Worm (Caenorhabditis elegans): ENCODE results near the gene F21A3.4.

F21A3.4 gene

DNA sequence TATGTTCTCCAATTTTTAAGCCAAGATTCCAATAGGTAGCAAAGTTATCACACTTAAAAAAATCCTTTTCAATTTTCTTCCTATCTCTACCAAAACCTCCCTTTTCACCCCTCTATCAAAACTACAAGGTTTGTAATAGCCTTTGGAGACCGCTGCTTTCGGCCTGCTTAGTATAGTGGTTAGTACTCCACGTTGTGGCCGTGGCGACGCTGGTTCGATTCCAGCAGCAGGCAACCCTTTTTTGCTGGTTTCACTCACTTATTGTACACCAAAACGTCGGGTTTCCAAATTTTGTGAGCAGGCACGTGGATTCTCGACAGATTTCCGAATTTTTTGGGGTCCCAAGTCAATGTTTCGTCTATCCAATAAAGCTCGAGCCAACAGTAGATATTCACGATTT lies 17.4 kb downstream of the F21A3.4 start:
- no peak for TF ChIP-seq F49E8.2 (tag; optimal IDR thresholded peaks at IDR 0.05; ENCODE audit: borderline replicate concordance)
- TF ChIP-seq lsy-2 (tag; optimal IDR thresholded peaks at IDR 0.05), result peak in 1 of 2 experiments; percentile 25
- TF ChIP-seq ceh-82 (tag; optimal IDR thresholded peaks at IDR 0.05), result no peak
- TF ChIP-seq T26A8.4 (GFP tag; IDR thresholded peaks at IDR 0.05), result peak; percentile 56
- no peak for TF ChIP-seq daf-12 (tag; optimal IDR thresholded peaks at IDR 0.05)
- TF ChIP-seq php-3 (GFP tag; IDR thresholded peaks at IDR 0.05), result no peak
- TF ChIP-seq zfp-3 (GFP tag; conservative IDR thresholded peaks at IDR 0.05), result no peak
- no peak for TF ChIP-seq F37D6.2 (tag; optimal IDR thresholded peaks at IDR 0.05)
- TF ChIP-seq skn-1 (tag; optimal IDR thresholded peaks at IDR 0.05), result no peak
- no peak for TF ChIP-seq mxl-3 (GFP tag; optimal IDR thresholded peaks at IDR 0.05)
- TF ChIP-seq pqm-1 (tag; optimal IDR thresholded peaks at IDR 0.05), result no peak
- no peak for TF ChIP-seq nhr-111 (GFP tag; optimal IDR thresholded peaks at IDR 0.05)
- TF ChIP-seq mes-2 (tag; optimal IDR thresholded peaks at IDR 0.05; ENCODE audit: poor library complexity, severe bottlenecking), result peak; percentile 68
- no peak for TF ChIP-seq jun-1 (tag; optimal IDR thresholded peaks at IDR 0.05)
- peak in 1 of 2 experiments; percentile 96 for TF ChIP-seq unc-62 (GFP tag; optimal IDR thresholded peaks at IDR 0.05 in 1 of 2)
- TF ChIP-seq unc-62 (tag; optimal IDR thresholded peaks at IDR 0.05), result no peak
- TF ChIP-seq Y105C5A.15 (GFP tag; IDR thresholded peaks at IDR 0.05), result 0 out of 2 replicates have a peak, but pooled peaks have one; percentile 28
- peak; percentile 11 for TF ChIP-seq hlh-11 (tag; optimal IDR thresholded peaks at IDR 0.05)
- TF ChIP-seq ZK337.2 (GFP tag; IDR thresholded peaks at IDR 0.05), result no peak
- TF ChIP-seq unc-39 (tag; optimal IDR thresholded peaks at IDR 0.05), result no peak
- TF ChIP-seq zip-2 (tag; optimal IDR thresholded peaks at IDR 0.05), result no peak
- no peak for TF ChIP-seq nhr-102 (tag; optimal IDR thresholded peaks at IDR 0.05)
- no peak for TF ChIP-seq Y75B8A.6 (GFP tag; IDR thresholded peaks at IDR 0.05)
- 0 out of 2 replicates have a peak, but pooled peaks have one; percentile 25 for TF ChIP-seq F44E2.7 (GFP tag; IDR thresholded peaks at IDR 0.05)
- TF ChIP-seq aha-1 (tag), result no peak
- no peak for TF ChIP-seq daf-8 (GFP tag; IDR thresholded peaks at IDR 0.05)
- TF ChIP-seq mdl-1 (tag; optimal IDR thresholded peaks at IDR 0.05), result no peak
- TF ChIP-seq ZK546.5 (tag; optimal IDR thresholded peaks at IDR 0.05), result no peak
- no peak for TF ChIP-seq dmd-9 (GFP tag; IDR thresholded peaks at IDR 0.05)
- TF ChIP-seq nhr-237 (tag; optimal IDR thresholded peaks at IDR 0.05), result no peak
- TF ChIP-seq T20F7.1 (GFP tag; optimal IDR thresholded peaks at IDR 0.05), result no peak
- TF ChIP-seq lin-1 (GFP tag; IDR thresholded peaks at IDR 0.05), result 0 out of 2 replicates have a peak, but pooled peaks have one; percentile 19
- no peak for TF ChIP-seq lin-39 (tag; optimal IDR thresholded peaks at IDR 0.05)
- no peak for TF ChIP-seq ceh-32 (tag; optimal IDR thresholded peaks at IDR 0.05; ENCODE audit: poor library complexity)
- TF ChIP-seq Y5F2A.4 (GFP tag; optimal IDR thresholded peaks at IDR 0.05), result no peak
- no peak for TF ChIP-seq dve-1 (tag; optimal IDR thresholded peaks at IDR 0.05; ENCODE audit: insufficient read depth)
- no peak for TF ChIP-seq sdz-12 (GFP tag; optimal IDR thresholded peaks at IDR 0.05)
- no peak for TF ChIP-seq mdt-29 (GFP tag; IDR thresholded peaks at IDR 0.05)
- peak; percentile 35; the same call in 1 of the 2 replicates for TF ChIP-seq ctbp-1 (GFP tag; IDR thresholded peaks at IDR 0.05)
- TF ChIP-seq arid-1 (GFP tag; conservative IDR thresholded peaks at IDR 0.05), result peak; percentile 63
- peak; percentile 23 for TF ChIP-seq rbr-2 (tag; optimal IDR thresholded peaks at IDR 0.05)
- TF ChIP-seq lin-38 (GFP tag; IDR thresholded peaks at IDR 0.05), result no peak
- TF ChIP-seq lin-15B (tag; optimal IDR thresholded peaks at IDR 0.05), result no peak
- TF ChIP-seq nhr-6 (tag; optimal IDR thresholded peaks at IDR 0.05), result peak; percentile 57
- no peak for TF ChIP-seq zip-11 (GFP tag; IDR thresholded peaks at IDR 0.05)
- peak; percentile 59; the same call in 1 of the 2 replicates for TF ChIP-seq D1046.2 (GFP tag; IDR thresholded peaks at IDR 0.05)
- TF ChIP-seq tra-1 (GFP tag; IDR thresholded peaks at IDR 0.05), result 0 out of 2 replicates have a peak, but pooled peaks have one; percentile 53
- peak; percentile 48; the same call in 1 of the 2 replicates for TF ChIP-seq dmd-8 (GFP tag; IDR thresholded peaks at IDR 0.05)
- TF ChIP-seq unc-130 (GFP tag; optimal IDR thresholded peaks at IDR 0.05), result no peak
- no peak for TF ChIP-seq tag-97 (GFP tag; IDR thresholded peaks at IDR 0.05)
- no peak for TF ChIP-seq lir-3 (tag; optimal IDR thresholded peaks at IDR 0.05)
- TF ChIP-seq F26F4.8 (GFP tag; conservative IDR thresholded peaks at IDR 0.05), result no peak; the same call in 1 of the 2 replicates
